Fruit fly (Drosophila melanogaster) whole organism, embryonic: Measurements from ENCODE around the gene CG33631.

ENCODE experiments used
- CG11398 ChIP-seq: fragments of 200-800 bp; sonication (Bioruptor generic); optimal IDR thresholded peaks from 2 replicates; lab custom pipeline; 2016; ENCODE audit warnings: missing biosample characterization, missing genetic modification characterization
- CG14014 ChIP-seq: fragments of 200-800 bp; sonication (Bioruptor generic); IDR thresholded peaks from 2 replicates; pipeline ENCODE4 v1.3.6; 2022; ENCODE audit warnings: missing biosample characterization, missing genetic modification characterization
- CG1603 ChIP-seq: fragments of 200-800 bp; sonication (Bioruptor generic); optimal IDR thresholded peaks from 2 replicates; lab custom pipeline; 2019; ENCODE audit warnings: missing biosample characterization, mild to moderate bottlenecking, missing genetic modification characterization, moderate library complexity
- CG16815 ChIP-seq: fragments of 200-800 bp; sonication (Bioruptor generic); optimal IDR thresholded peaks from 3 replicates; lab custom pipeline; 2017; ENCODE audit warnings: missing biosample characterization, mild to moderate bottlenecking, missing genetic modification characterization
- CG16863 ChIP-seq: fragments of 200-800 bp; sonication (Bioruptor generic); optimal IDR thresholded peaks from 3 replicates; lab custom pipeline; 2016; ENCODE audit warnings: missing biosample characterization, missing genetic modification characterization
- CG17361 ChIP-seq: fragments of 200-800 bp; sonication (Bioruptor generic); IDR thresholded peaks from 3 replicates; pipeline ENCODE4 v1.3.6; 2022; ENCODE audit warnings: missing biosample characterization, missing genetic modification characterization
- CG1792 ChIP-seq: fragments of 200-800 bp; sonication (Bioruptor generic); optimal IDR thresholded peaks from 2 replicates; lab custom pipeline; 2016; ENCODE audit warnings: missing biosample characterization, missing genetic modification characterization
- CG2199 ChIP-seq: fragments of 200-800 bp; sonication (Bioruptor generic); IDR thresholded peaks from 3 replicates; pipeline ENCODE4 v1.3.6; 2022; ENCODE audit warnings: missing biosample characterization, missing genetic modification characterization
- CG3838 ChIP-seq: fragments of 200-800 bp; sonication (Bioruptor generic); optimal IDR thresholded peaks from 3 replicates; lab custom pipeline; 2016; ENCODE audit warnings: missing biosample characterization, missing genetic modification characterization
- CG42726 ChIP-seq: fragments of 200-800 bp; sonication (Bioruptor generic); IDR thresholded peaks from 2 replicates; pipeline ENCODE4 v1.3.6; 2022; ENCODE audit warnings: missing biosample characterization, missing genetic modification characterization; ENCODE audit not compliant: partially characterized antibody
- CG4282 ChIP-seq: fragments of 200-800 bp; sonication (Bioruptor generic); optimal IDR thresholded peaks from 2 replicates; lab custom pipeline; 2016; ENCODE audit warnings: missing biosample characterization, missing genetic modification characterization
- CG43689 ChIP-seq: fragments of 200-800 bp; sonication (Bioruptor generic); IDR thresholded peaks from 2 replicates; pipeline ENCODE4 v1.3.6; 2022; ENCODE audit warnings: missing biosample characterization, missing genetic modification characterization
- CG4617 ChIP-seq: fragments of 200-800 bp; sonication (Bioruptor generic); optimal IDR thresholded peaks from 3 replicates; lab custom pipeline; 2016; ENCODE audit warnings: missing biosample characterization, missing genetic modification characterization, borderline replicate concordance
- CG5245 ChIP-seq: fragments of 200-800 bp; sonication (Bioruptor generic); optimal IDR thresholded peaks from 3 replicates; lab custom pipeline; 2016; ENCODE audit warnings: missing biosample characterization, missing genetic modification characterization
- CG6254 ChIP-seq: fragments of 200-800 bp; sonication (Bioruptor generic); optimal IDR thresholded peaks from 3 replicates; lab custom pipeline; 2017; ENCODE audit warnings: mild to moderate bottlenecking, missing biosample characterization, missing genetic modification reagents, missing genetic modification characterization
- CG9215 ChIP-seq: fragments of 200-800 bp; sonication (Bioruptor generic); IDR thresholded peaks from 2 replicates; pipeline ENCODE4 v1.3.6; 2022; ENCODE audit warnings: missing biosample characterization, missing genetic modification characterization
- CG9932 ChIP-seq: fragments of 200-800 bp; sonication (Bioruptor generic); IDR thresholded peaks from 2 replicates; pipeline ENCODE4 v1.3.6; 2022; ENCODE audit warnings: missing biosample characterization, missing genetic modification characterization
- CrebB ChIP-seq: fragments of 200-800 bp; sonication (Bioruptor generic); optimal IDR thresholded peaks from 3 replicates; lab custom pipeline; 2018; ENCODE audit warnings: missing biosample characterization, mild to moderate bottlenecking, missing genetic modification characterization
- Dip2 ChIP-seq: fragments of 200-800 bp; sonication (Bioruptor generic); IDR thresholded peaks from 2 replicates; pipeline ENCODE4 v1.3.6; 2022; ENCODE audit warnings: missing biosample characterization, missing genetic modification characterization
- Dll ChIP-seq: fragments of 200-800 bp; sonication (Bioruptor generic); IDR thresholded peaks from 4 replicates; pipeline ENCODE4 v1.3.6; 2022; ENCODE audit warnings: missing biosample characterization, missing genetic modification characterization; ENCODE audit not compliant: partially characterized antibody
- Dref ChIP-seq: fragments of 200-800 bp; sonication (Bioruptor generic); IDR thresholded peaks from 2 replicates; pipeline ENCODE4 v1.3.6; 2022; ENCODE audit warnings: missing biosample characterization, missing genetic modification characterization
- Ets65A ChIP-seq: fragments of 200-800 bp; sonication (Bioruptor generic); peaks from one replicate; lab custom pipeline; 2016; ENCODE audit warnings: missing biosample characterization, missing genetic modification characterization
- Ets97D ChIP-seq: fragments of 200-800 bp; sonication (Bioruptor generic); optimal IDR thresholded peaks from 3 replicates; lab custom pipeline; 2016; ENCODE audit warnings: missing biosample characterization, missing genetic modification characterization
- Fer3 ChIP-seq: fragments of 200-800 bp; sonication (Bioruptor generic); optimal IDR thresholded peaks from 2 replicates; lab custom pipeline; 2018; ENCODE audit warnings: missing biosample characterization, mild to moderate bottlenecking, missing genetic modification characterization, moderate library complexity
- HLH3B ChIP-seq: fragments of 200-800 bp; sonication (Bioruptor generic); IDR thresholded peaks from 2 replicates; pipeline ENCODE4 v1.3.6; 2022; ENCODE audit warnings: missing biosample characterization, missing genetic modification characterization
- Hand ChIP-seq: fragments of 200-800 bp; sonication (Bioruptor generic); optimal IDR thresholded peaks from 2 replicates; lab custom pipeline; 2017; ENCODE audit warnings: mild to moderate bottlenecking, missing biosample characterization, missing genetic modification reagents, missing genetic modification characterization
- Lpt ChIP-seq: fragments of >200 bp; optimal IDR thresholded peaks from 2 replicates; lab custom pipeline; 2018; ENCODE audit warnings: missing biosample characterization, missing genetic modification characterization
- MTF-1 ChIP-seq: fragments of 200-800 bp; sonication (Bioruptor generic); optimal IDR thresholded peaks from 2 replicates; lab custom pipeline; 2018; ENCODE audit warnings: missing biosample characterization, mild to moderate bottlenecking, missing genetic modification characterization, borderline replicate concordance
- Med ChIP-seq: fragments of 200-800 bp; sonication (Bioruptor generic); peaks from one replicate; lab custom pipeline; 2016; ENCODE audit warnings: missing biosample characterization, missing genetic modification characterization, mild to moderate bottlenecking, inconsistent platforms, moderate library complexity
- NC2β ChIP-seq: fragments of 200-800 bp; sonication (Bioruptor generic); optimal IDR thresholded peaks from 2 replicates; lab custom pipeline; 2016; ENCODE audit warnings: missing biosample characterization, missing genetic modification characterization
- Neu2 ChIP-seq: fragments of 200-800 bp; sonication (Bioruptor generic); optimal IDR thresholded peaks from 3 replicates; lab custom pipeline; 2016; ENCODE audit warnings: missing biosample characterization, missing genetic modification characterization, borderline replicate concordance
- Rx ChIP-seq: fragments of 200-800 bp; sonication (Bioruptor generic); IDR thresholded peaks from 2 replicates; pipeline ENCODE4 v1.3.6; 2022; ENCODE audit warnings: missing biosample characterization, missing genetic modification characterization
- Sin3A ChIP-seq: fragments of >200 bp; optimal IDR thresholded peaks from 2 replicates; lab custom pipeline; 2018
- Sox100B ChIP-seq: fragments of 200-800 bp; sonication (Bioruptor generic); optimal IDR thresholded peaks from 3 replicates; lab custom pipeline; 2018; ENCODE audit warnings: missing biosample characterization, mild to moderate bottlenecking, missing genetic modification characterization
- Xbp1 ChIP-seq: fragments of 200-800 bp; sonication (Bioruptor generic); optimal IDR thresholded peaks from 3 replicates; lab custom pipeline; 2016; ENCODE audit warnings: missing biosample characterization, mild to moderate bottlenecking, missing genetic modification characterization
- YL-1 ChIP-seq: fragments of 200-800 bp; sonication (Bioruptor generic); optimal IDR thresholded peaks from 3 replicates; lab custom pipeline; 2017; ENCODE audit warnings: missing biosample characterization, mild to moderate bottlenecking, missing genetic modification characterization
- bigmax ChIP-seq: fragments of 200-800 bp; sonication (Bioruptor generic); optimal IDR thresholded peaks from 2 replicates; lab custom pipeline; 2018; ENCODE audit warnings: missing biosample characterization, mild to moderate bottlenecking, missing genetic modification characterization
- cad ChIP-seq: fragments of >200 bp; optimal IDR thresholded peaks from 2 replicates; lab custom pipeline; 2017; ENCODE audit warnings: missing biosample characterization, missing genetic modification characterization
- gem ChIP-seq: fragments of 200-800 bp; sonication (Bioruptor generic); optimal IDR thresholded peaks from 2 replicates; lab custom pipeline; 2019; ENCODE audit warnings: missing biosample characterization, mild to moderate bottlenecking, missing genetic modification characterization, moderate library complexity
- kah ChIP-seq: fragments of 200-800 bp; sonication (Bioruptor generic); optimal IDR thresholded peaks from 2 replicates; lab custom pipeline; 2018; ENCODE audit warnings: missing biosample characterization, mild to moderate bottlenecking, missing genetic modification characterization
- lmd ChIP-seq: fragments of 200-800 bp; sonication (Bioruptor generic); IDR thresholded peaks from 2 replicates; pipeline ENCODE4 v1.3.6; 2022; ENCODE audit warnings: missing biosample characterization, missing genetic modification characterization
- maf-S ChIP-seq: fragments of 200-800 bp; sonication (Bioruptor generic); optimal IDR thresholded peaks from 2 replicates; lab custom pipeline; 2016; ENCODE audit warnings: missing biosample characterization, missing genetic modification characterization
- mirr ChIP-seq: fragments of 200-800 bp; sonication (Bioruptor generic); optimal IDR thresholded peaks from 3 replicates; lab custom pipeline; 2018; ENCODE audit warnings: missing biosample characterization, mild to moderate bottlenecking, missing genetic modification characterization
- nau ChIP-seq: fragments of 200-800 bp; sonication (Bioruptor generic); optimal IDR thresholded peaks from 3 replicates; lab custom pipeline; 2017; ENCODE audit warnings: missing biosample characterization, mild to moderate bottlenecking, missing genetic modification characterization, missing genetic modification reagents
- prd ChIP-seq, 3 experiments: fragments of >200 bp in 2 of 3; fragments of 200-800 bp in 1 of 3; sonication (Bioruptor generic) in 1 of 3; optimal IDR thresholded peaks in 2 of 3; IDR thresholded peaks in 1 of 3; 2 replicates in 2 of 3; 3 replicates in 1 of 3; pipeline versions ENCODE4 v1.3.6 to Lab custom; 2017 to 2022; ENCODE audit warnings: missing biosample characterization in 1 of 3, missing genetic modification characterization in 1 of 3
- row ChIP-seq: fragments of 200-800 bp; sonication (Bioruptor generic); IDR thresholded peaks from 3 replicates; pipeline ENCODE4 v1.3.6; 2022; ENCODE audit warnings: missing biosample characterization, missing genetic modification characterization
- sd ChIP-seq: fragments of 200-800 bp; sonication (Bioruptor generic); optimal IDR thresholded peaks from 3 replicates; lab custom pipeline; 2018; ENCODE audit warnings: missing biosample characterization, mild to moderate bottlenecking, missing genetic modification characterization, moderate library complexity
- sens ChIP-seq: fragments of 200-800 bp; sonication (Bioruptor generic); peaks from one replicate; lab custom pipeline; 2016; ENCODE audit warnings: missing biosample characterization, missing genetic modification characterization
- seq ChIP-seq: fragments of 200-800 bp; sonication (Bioruptor generic); IDR thresholded peaks from 2 replicates; pipeline ENCODE4 v1.3.6; 2022; ENCODE audit warnings: missing biosample characterization, missing genetic modification characterization

Gene CG33631

DNA sequence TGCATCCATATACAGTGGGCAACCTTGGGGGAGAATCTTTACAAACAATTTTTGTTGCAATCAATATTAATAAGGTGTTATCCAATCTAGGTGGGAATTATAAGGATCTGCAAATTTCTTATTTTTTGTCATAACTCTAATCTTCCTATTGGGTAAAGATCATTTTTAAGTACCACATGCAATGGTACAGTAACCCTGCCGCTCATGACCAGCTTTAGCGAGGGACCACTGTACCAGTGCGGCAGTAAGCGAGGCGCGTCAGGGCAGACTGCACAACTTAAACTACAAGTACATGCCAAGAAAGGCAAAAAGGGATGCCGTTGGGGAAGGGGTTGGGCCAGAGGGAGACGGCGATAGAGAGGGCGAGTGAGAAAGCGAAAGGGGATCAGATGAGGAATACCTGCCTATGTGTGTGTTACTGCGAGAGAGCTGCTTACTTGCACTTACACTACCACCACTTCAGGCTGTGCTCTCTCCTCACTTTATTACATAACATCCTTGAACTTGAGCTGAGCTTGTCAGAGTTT lies 18.8 kb downstream of the CG33631 start (continued):
- TF ChIP-seq CrebB (tag; lab: Kevin White, UChicago) (no peak), Med (GFP tag; lab: Kevin White, UChicago) (peak; percentile 71), Sox100B (GFP tag; lab: Kevin White, UChicago) (no peak), Dll (no peak), CG3838 (GFP tag; lab: Kevin White, UChicago) (no peak), CG9932 (GFP tag; lab: Robert Waterston, UW) (no peak), sd (tag; lab: Kevin White, UChicago) (no peak), bigmax (GFP tag; lab: Kevin White, UChicago) (no peak), nau (GFP tag; lab: Kevin White, UChicago) (no peak), CG4617 (GFP tag; lab: Kevin White, UChicago) (no peak), Xbp1 (GFP tag; lab: Kevin White, UChicago) (no peak), CG14014 (no peak), Rx (GFP tag; lab: Robert Waterston, UW) (no peak), CG6254 (no peak), lmd (GFP tag; lab: Robert Waterston, UW) (peak; percentile 10; the same call in 1 of the 2 replicates), Dip2 (GFP tag; lab: Robert Waterston, UW) (no peak), row (GFP tag; lab: Robert Waterston, UW) (peak; percentile 30; the same call in 1 of the 3 replicates), HLH3B (GFP tag; lab: Robert Waterston, UW) (no peak), Lpt (GFP tag; lab: Kevin White, UChicago) (no peak), CG5245 (GFP tag; lab: Kevin White, UChicago) (no peak), NC2β (GFP tag; lab: Kevin White, UChicago) (no peak), CG16815 (no peak), Ets97D (no peak), maf-S (no peak), CG2199 (GFP tag; lab: Robert Waterston, UW) (no peak), CG4282 (GFP tag; lab: Kevin White, UChicago) (no peak), kah (no peak), MTF-1 (no peak), CG16863 (GFP tag; lab: Kevin White, UChicago) (no peak), CG1603 (tag; lab: Kevin White, UChicago) (peak; percentile 3), CG43689 (GFP tag; lab: Robert Waterston, UW) (no peak), seq (GFP tag; lab: Robert Waterston, UW) (no peak), cad (GFP tag; lab: Kevin White, UChicago) (no peak), mirr (GFP tag; lab: Kevin White, UChicago) (no peak), sens (GFP tag; lab: Kevin White, UChicago) (peak; percentile 79), Neu2 (GFP tag; lab: Kevin White, UChicago) (no peak), CG11398 (GFP tag; lab: Kevin White, UChicago) (no peak), CG1792 (GFP tag; lab: Kevin White, UChicago) (no peak), Fer3 (no peak), CG17361 (no peak), YL-1 (GFP tag; lab: Kevin White, UChicago) (no peak), CG42726 (GFP tag; lab: Robert Waterston, UW) (no peak), CG9215 (GFP tag; lab: Robert Waterston, UW) (no peak), gem (tag; lab: Kevin White, UChicago) (peak; percentile 5), Hand (GFP tag; lab: Kevin White, UChicago) (no peak), Sin3A (lab: Kevin White, UChicago) (no peak), Dref (GFP tag; lab: Robert Waterston, UW) (no peak), Ets65A (GFP tag; lab: Kevin White, UChicago) (peak; percentile 74), prd (optimal IDR thresholded peaks at IDR 0.05; lab: Kevin White, UChicago) (no peak), prd (GFP tag; IDR thresholded peaks at IDR 0.05; lab: Robert Waterston, UW) (peak; percentile 20; the same call in 1 of the 3 replicates)
